Fruit fly (Drosophila melanogaster): ENCODE measurements around the gene Sh3beta.
A peak's percentile ranks its signal among the peaks of the same experiment; 100 is the strongest.

Gene Sh3beta

dm6 chr3L:7344965-7345427 is 24.1 kb downstream of the Sh3beta start, which contains the start of gene Cln7 (continued):
- TF ChIP-seq CG4424 (GFP tag; optimal IDR thresholded peaks at IDR 0.05) (no peak), CG4707 (GFP tag; optimal IDR thresholded peaks at IDR 0.05) (peak; percentile 59), CG2712 (tag; optimal IDR thresholded peaks at IDR 0.05) (peak; percentile 56), dati (GFP tag; IDR thresholded peaks at IDR 0.05) (no peak), CG4404 (GFP tag; IDR thresholded peaks at IDR 0.05) (no peak), mirr (GFP tag; optimal IDR thresholded peaks at IDR 0.05) (peak; percentile 67), gro (GFP tag; optimal IDR thresholded peaks at IDR 0.05) (peak; percentile 51), CG11247 (GFP tag; IDR thresholded peaks at IDR 0.05) (no peak), CG31365 (tag; optimal IDR thresholded peaks at IDR 0.05) (peak; percentile 1), Oaz (GFP tag; IDR thresholded peaks at IDR 0.05) (no peak), hkb (optimal IDR thresholded peaks at IDR 0.05) (no peak), hkb (GFP tag; IDR thresholded peaks at IDR 0.05) (peak; percentile 58), ATbp (GFP tag; optimal IDR thresholded peaks at IDR 0.05) (no peak), ap (GFP tag; IDR thresholded peaks at IDR 0.05) (peak; percentile 49; the same call in 1 of the 2 replicates), CG7839 (tag; optimal IDR thresholded peaks at IDR 0.05) (peak; percentile 25), Atf6 (GFP tag; IDR thresholded peaks at IDR 0.05) (peak; percentile 56), ab (GFP tag; optimal IDR thresholded peaks at IDR 0.05) (no peak), gce (GFP tag; IDR thresholded peaks at IDR 0.05) (peak; percentile 66; the same call in 1 of the 3 replicates), hth (optimal IDR thresholded peaks at IDR 0.05) (no peak), pfk (GFP tag; optimal IDR thresholded peaks at IDR 0.05) (peak; percentile 8), bsh (GFP tag; optimal IDR thresholded peaks at IDR 0.05) (peak; percentile 32 to 33), CG17385 (GFP tag; optimal IDR thresholded peaks at IDR 0.05) (peak; percentile 53), crol (GFP tag; IDR thresholded peaks at IDR 0.05) (peak; percentile 86), CG34422 (GFP tag; IDR thresholded peaks at IDR 0.05) (peak; percentile 52; the same call in 1 of the 3 replicates), CG7556 (GFP tag; optimal IDR thresholded peaks at IDR 0.05) (no peak), nerfin-1 (tag; optimal IDR thresholded peaks at IDR 0.05) (peak; percentile 22), BtbVII (GFP tag; optimal IDR thresholded peaks at IDR 0.05) (peak; percentile 11), caup (GFP tag; optimal IDR thresholded peaks at IDR 0.05; ENCODE audit: severe bottlenecking) (peak; percentile 48), CG9932 (GFP tag; IDR thresholded peaks at IDR 0.05) (no peak), PHDP (tag; optimal IDR thresholded peaks at IDR 0.05) (peak; percentile 50), D19A (tag; optimal IDR thresholded peaks at IDR 0.05) (peak; percentile 28), sim (GFP tag; IDR thresholded peaks at IDR 0.05) (peak; percentile 49; the same call in 1 of the 2 replicates), zen (tag; optimal IDR thresholded peaks at IDR 0.05) (peak; percentile 16), CG32532 (GFP tag; IDR thresholded peaks at IDR 0.05) (peak; percentile 46; the same call in 1 of the 2 replicates), jumu (GFP tag; optimal IDR thresholded peaks at IDR 0.05) (peak; percentile 14), az2 (GFP tag; optimal IDR thresholded peaks at IDR 0.05) (no peak), E2f2 (GFP tag; IDR thresholded peaks at IDR 0.05) (peak; percentile 42; the same call in 1 of the 2 replicates), pros (GFP tag; optimal IDR thresholded peaks at IDR 0.05) (peak; percentile 64), CG14050 (GFP tag; IDR thresholded peaks at IDR 0.05) (no peak), CG6813 (GFP tag; optimal IDR thresholded peaks at IDR 0.05) (peak; percentile 14), Scr (GFP tag; IDR thresholded peaks at IDR 0.05; ENCODE audit: partially characterized antibody) (peak; percentile 46), ci (GFP tag; IDR thresholded peaks at IDR 0.05) (peak; percentile 81), grau (tag; optimal IDR thresholded peaks at IDR 0.05) (peak; percentile 36), ac (GFP tag; optimal IDR thresholded peaks at IDR 0.05) (peak; percentile 8), CG13287 (GFP tag; IDR thresholded peaks at IDR 0.05; ENCODE audit: partially characterized antibody) (0 out of 2 replicates have a peak, but pooled peaks have one; percentile 42), HLH4C (GFP tag; IDR thresholded peaks at IDR 0.05; ENCODE audit: partially characterized antibody) (peak; percentile 43; the same call in 2 of the 3 replicates), aop (GFP tag; IDR thresholded peaks at IDR 0.05) (0 out of 2 replicates have a peak, but pooled peaks have one; percentile 24), CG9817 (tag; optimal IDR thresholded peaks at IDR 0.05) (no peak), vvl (GFP tag; IDR thresholded peaks at IDR 0.05) (peak; percentile 61; the same call in 1 of the 2 replicates), sc (optimal IDR thresholded peaks at IDR 0.05) (no peak), sc (GFP tag; optimal IDR thresholded peaks at IDR 0.05) (no peak)
